Fruit fly (Drosophila melanogaster): ENCODE results near the gene CG14252.

DNA sequence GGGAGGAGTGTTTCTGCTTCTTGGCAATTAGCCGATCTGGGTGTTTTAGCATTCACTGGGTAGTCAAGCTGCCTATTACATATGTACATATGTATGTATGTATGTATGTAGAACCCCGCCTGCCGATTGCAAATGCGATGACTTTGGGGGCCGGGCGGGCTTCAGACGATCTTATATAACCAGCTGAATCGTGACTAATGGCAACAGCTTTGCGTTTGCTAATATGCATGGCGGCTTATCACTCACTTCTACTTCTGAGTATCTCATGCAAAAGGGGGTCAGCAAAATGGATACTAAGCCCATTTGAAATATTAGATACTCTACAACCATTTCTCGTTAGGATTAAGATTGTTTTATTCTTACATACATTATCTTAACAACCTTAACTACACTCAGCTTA lies 49.1 kb upstream of the CG14252 start:
- TF ChIP-seq kay (GFP tag; ENCODE audit: borderline replicate concordance) (peak; percentile 83), pad (GFP tag; optimal IDR thresholded peaks at IDR 0.05) (no peak), CG7045 (GFP tag; optimal IDR thresholded peaks at IDR 0.05) (no peak), Crg-1 (GFP tag; optimal IDR thresholded peaks at IDR 0.05) (no peak), cic (GFP tag; optimal IDR thresholded peaks at IDR 0.05) (no peak), CG12768 (GFP tag; optimal IDR thresholded peaks at IDR 0.05) (no peak)

All from whole organism, adult.